Worm (Caenorhabditis elegans): ENCODE results near the gene ctsa-3.1.

DNA sequence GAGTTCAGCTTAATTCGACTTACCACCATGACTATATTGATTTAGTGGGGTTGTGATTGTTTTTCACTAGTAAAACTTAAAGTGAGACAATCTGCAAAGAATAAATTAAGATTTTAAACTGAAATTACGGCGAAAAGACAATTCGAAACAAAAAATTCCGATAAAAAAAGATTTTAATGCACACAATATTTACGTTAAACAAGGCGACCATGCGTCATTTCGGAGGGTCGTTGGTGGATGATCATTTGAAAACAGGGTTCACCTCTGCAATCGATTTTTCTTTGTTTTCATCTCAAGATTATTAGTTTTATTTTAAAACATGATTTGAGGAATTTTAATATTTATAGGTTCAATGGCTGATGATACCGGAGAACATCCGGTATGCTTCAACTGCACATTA, 20.4 kb downstream of the ctsa-3.1 start, which contains the start of gene lsm-4:
- no peak for TF ChIP-seq T22C8.4 (GFP tag; IDR thresholded peaks at IDR 0.05)
- no peak for TF ChIP-seq tab-1 (GFP tag; IDR thresholded peaks at IDR 0.05)
- no peak for TF ChIP-seq cog-1 (tag; optimal IDR thresholded peaks at IDR 0.05)
- TF ChIP-seq ref-1 (GFP tag; conservative IDR thresholded peaks at IDR 0.05): no peak
- TF ChIP-seq flt-1 (GFP tag; IDR thresholded peaks at IDR 0.05): no peak
- TF ChIP-seq med-1 (GFP tag; optimal IDR thresholded peaks at IDR 0.05; ENCODE audit: insufficient read depth): no peak
- TF ChIP-seq ztf-23 (GFP tag; IDR thresholded peaks at IDR 0.05): no peak
